Fruit fly (Drosophila melanogaster) whole organism, embryonic: ENCODE data around the gene CG34417.
A peak's percentile ranks its signal among the peaks of the same experiment; 100 is the strongest.

Source experiments
- ATbp ChIP-seq: fragments of 200-800 bp; sonication (Bioruptor generic); optimal IDR thresholded peaks from 2 replicates; lab custom pipeline; 2017; ENCODE audit warnings: missing biosample characterization, mild to moderate bottlenecking, missing genetic modification characterization, missing genetic modification reagents
- Atf6 ChIP-seq: fragments of 200-800 bp; sonication (Bioruptor generic); IDR thresholded peaks from 2 replicates; pipeline ENCODE4 v1.3.6; 2022; ENCODE audit warnings: missing biosample characterization, missing genetic modification characterization
- CG10462 ChIP-seq: fragments of 200-800 bp; sonication (Bioruptor generic); optimal IDR thresholded peaks from 2 replicates; lab custom pipeline; 2016; ENCODE audit warnings: missing biosample characterization, missing genetic modification characterization
- CG10565 ChIP-seq: fragments of 200-800 bp; sonication (Bioruptor generic); optimal IDR thresholded peaks from 3 replicates; lab custom pipeline; 2016; ENCODE audit warnings: missing biosample characterization, mild to moderate bottlenecking, missing genetic modification characterization
- CG11456 ChIP-seq: fragments of 200-800 bp; sonication (Bioruptor generic); IDR thresholded peaks from 3 replicates; pipeline ENCODE4 v1.3.6; 2022; ENCODE audit warnings: missing biosample characterization, missing genetic modification characterization
- CG12659 ChIP-seq: fragments of 200-800 bp; sonication (Bioruptor generic); optimal IDR thresholded peaks from 3 replicates; lab custom pipeline; 2017; ENCODE audit warnings: mild to moderate bottlenecking, missing biosample characterization, missing genetic modification reagents, missing genetic modification characterization
- CG13123 ChIP-seq: fragments of 200-800 bp; sonication (Bioruptor generic); optimal IDR thresholded peaks from 2 replicates; lab custom pipeline; 2016; ENCODE audit warnings: missing biosample characterization, missing genetic modification characterization
- CG13894 ChIP-seq: fragments of 200-800 bp; sonication (Bioruptor generic); optimal IDR thresholded peaks from 3 replicates; lab custom pipeline; 2018; ENCODE audit warnings: missing biosample characterization, mild to moderate bottlenecking, missing genetic modification characterization, moderate library complexity
- CG14667 ChIP-seq: fragments of 200-800 bp; sonication (Bioruptor generic); IDR thresholded peaks from 2 replicates; pipeline ENCODE4 v1.3.6; 2022; ENCODE audit warnings: missing biosample characterization, missing genetic modification characterization
- CG15269 ChIP-seq: fragments of 200-800 bp; sonication (Bioruptor generic); optimal IDR thresholded peaks from 2 replicates; lab custom pipeline; 2018; ENCODE audit warnings: missing biosample characterization, mild to moderate bottlenecking, missing genetic modification characterization, moderate library complexity
- CG17802 ChIP-seq: fragments of 200-800 bp; sonication (Bioruptor generic); optimal IDR thresholded peaks from 2 replicates; lab custom pipeline; 2018; ENCODE audit warnings: missing biosample characterization, mild to moderate bottlenecking, missing genetic modification characterization, moderate library complexity
- CG2116 ChIP-seq: fragments of 200-800 bp; sonication (Bioruptor generic); optimal IDR thresholded peaks from 3 replicates; lab custom pipeline; 2018; ENCODE audit warnings: missing biosample characterization, mild to moderate bottlenecking, missing genetic modification characterization
- CG2875 ChIP-seq: fragments of 200-800 bp; sonication (Bioruptor generic); optimal IDR thresholded peaks from 2 replicates; lab custom pipeline; 2017; ENCODE audit warnings: missing biosample characterization, mild to moderate bottlenecking, missing genetic modification characterization, missing genetic modification reagents
- CG2889 ChIP-seq: fragments of 200-800 bp; sonication (Bioruptor generic); IDR thresholded peaks from 3 replicates; pipeline ENCODE4 v1.3.6; 2022; ENCODE audit warnings: missing biosample characterization, missing genetic modification characterization
- CG30020 ChIP-seq: fragments of 200-800 bp; optimal IDR thresholded peaks from 2 replicates; lab custom pipeline; 2019; ENCODE audit warnings: missing biosample characterization, mild to moderate bottlenecking, missing genetic modification characterization, moderate library complexity
- CG30403 ChIP-seq: fragments of 200-800 bp; sonication (Bioruptor generic); optimal IDR thresholded peaks from 3 replicates; lab custom pipeline; 2016; ENCODE audit warnings: missing biosample characterization, missing genetic modification characterization
- CG34376 ChIP-seq: fragments of 200-800 bp; sonication (Bioruptor generic); optimal IDR thresholded peaks from 2 replicates; lab custom pipeline; 2018; ENCODE audit warnings: missing biosample characterization, mild to moderate bottlenecking, missing genetic modification characterization
- CG4282 ChIP-seq: fragments of 200-800 bp; sonication (Bioruptor generic); optimal IDR thresholded peaks from 2 replicates; lab custom pipeline; 2016; ENCODE audit warnings: missing biosample characterization, missing genetic modification characterization
- CG4360 ChIP-seq: fragments of 200-800 bp; sonication (Bioruptor generic); IDR thresholded peaks from 2 replicates; pipeline ENCODE4 v1.3.6; 2022; ENCODE audit warnings: missing biosample characterization, missing genetic modification characterization
- CG6272 ChIP-seq: fragments of 200-800 bp; sonication (Bioruptor generic); IDR thresholded peaks from 2 replicates; pipeline ENCODE4 v1.3.6; 2022; ENCODE audit warnings: missing biosample characterization, missing genetic modification characterization
- CG6813 ChIP-seq: fragments of 200-800 bp; sonication (Bioruptor generic); optimal IDR thresholded peaks from 2 replicates; lab custom pipeline; 2017; ENCODE audit warnings: missing biosample characterization, missing genetic modification characterization, mild to moderate bottlenecking, moderate library complexity, missing genetic modification reagents
- CG9727 ChIP-seq: fragments of 200-800 bp; sonication (Bioruptor generic); optimal IDR thresholded peaks from 3 replicates; lab custom pipeline; 2017; ENCODE audit warnings: missing biosample characterization, mild to moderate bottlenecking, missing genetic modification characterization
- CrebB ChIP-seq: fragments of 200-800 bp; sonication (Bioruptor generic); optimal IDR thresholded peaks from 3 replicates; lab custom pipeline; 2018; ENCODE audit warnings: missing biosample characterization, mild to moderate bottlenecking, missing genetic modification characterization
- Dad ChIP-seq: fragments of 200-800 bp; sonication (Bioruptor generic); optimal IDR thresholded peaks from 3 replicates; lab custom pipeline; 2016; ENCODE audit warnings: missing biosample characterization, missing genetic modification characterization
- Dfd ChIP-seq, 2 experiments: fragments of >200 bp; optimal IDR thresholded peaks; 2 replicates each; lab custom pipeline; 2017; ENCODE audit warnings: missing biosample characterization in 2 of 2, missing genetic modification characterization in 2 of 2
- Dip3 ChIP-seq: fragments of 200-800 bp; sonication (Bioruptor generic); optimal IDR thresholded peaks from 3 replicates; lab custom pipeline; 2016; ENCODE audit warnings: missing biosample characterization, missing genetic modification characterization
- E2f1 ChIP-seq: fragments of 200-800 bp; sonication (Bioruptor generic); IDR thresholded peaks from 2 replicates; pipeline ENCODE4 v1.3.6; 2022; ENCODE audit warnings: missing biosample characterization, missing genetic modification characterization
- Lim3 ChIP-seq: fragments of 200-800 bp; sonication (Bioruptor generic); IDR thresholded peaks from 2 replicates; pipeline ENCODE4 v1.3.6; 2022; ENCODE audit warnings: missing biosample characterization, missing genetic modification characterization
- Meics ChIP-seq: fragments of 200-800 bp; sonication (Bioruptor generic); optimal IDR thresholded peaks from 2 replicates; lab custom pipeline; 2017; ENCODE audit warnings: missing biosample characterization, mild to moderate bottlenecking, missing genetic modification characterization
- Myb ChIP-seq: fragments of 200-800 bp; sonication (Bioruptor generic); optimal IDR thresholded peaks from 2 replicates; lab custom pipeline; 2016; ENCODE audit warnings: missing biosample characterization, missing genetic modification characterization
- NC2α ChIP-seq: fragments of 200-800 bp; sonication (Bioruptor generic); optimal IDR thresholded peaks from 2 replicates; lab custom pipeline; 2016; ENCODE audit warnings: missing biosample characterization, missing genetic modification characterization
- Neu2 ChIP-seq: fragments of 200-800 bp; sonication (Bioruptor generic); optimal IDR thresholded peaks from 3 replicates; lab custom pipeline; 2016; ENCODE audit warnings: missing biosample characterization, missing genetic modification characterization, borderline replicate concordance
- Nf-YA ChIP-seq: fragments of 200-800 bp; sonication (Bioruptor generic); IDR thresholded peaks from 2 replicates; pipeline ENCODE4 v1.3.6; 2022; ENCODE audit warnings: missing biosample characterization, missing genetic modification characterization
- Side ChIP-seq: fragments of 200-800 bp; sonication (Bioruptor generic); optimal IDR thresholded peaks from 2 replicates; lab custom pipeline; 2016; ENCODE audit warnings: missing biosample characterization, missing genetic modification characterization
- abd-A ChIP-seq: fragments of 200-800 bp; sonication (Bioruptor generic); optimal IDR thresholded peaks from 3 replicates; lab custom pipeline; 2019; ENCODE audit warnings: missing biosample characterization, mild to moderate bottlenecking, missing genetic modification characterization, moderate library complexity
- cwo ChIP-seq: fragments of 200-800 bp; sonication (Bioruptor generic); optimal IDR thresholded peaks from 3 replicates; lab custom pipeline; 2017; ENCODE audit warnings: missing biosample characterization, missing genetic modification characterization, mild to moderate bottlenecking, moderate library complexity, missing genetic modification reagents
- gcm ChIP-seq: fragments of 200-800 bp; sonication (Bioruptor generic); optimal IDR thresholded peaks from 2 replicates; lab custom pipeline; 2019; ENCODE audit warnings: missing biosample characterization, mild to moderate bottlenecking, missing genetic modification characterization, moderate library complexity
- gt ChIP-seq: fragments of 200-800 bp; sonication (Bioruptor generic); IDR thresholded peaks from 2 replicates; pipeline ENCODE4 v1.3.6; 2022; ENCODE audit warnings: missing biosample characterization, missing genetic modification characterization
- h ChIP-seq: fragments of >200 bp; optimal IDR thresholded peaks from 2 replicates; lab custom pipeline; 2017
- insv ChIP-seq, 2 experiments: fragments of 200-800 bp; sonication (Bioruptor generic); optimal IDR thresholded peaks; 3 replicates each; lab custom pipeline; 2016 to 2018; ENCODE audit warnings: missing biosample characterization in 2 of 2, missing genetic modification characterization in 2 of 2
- jigr1 ChIP-seq: fragments of 200-800 bp; sonication (Bioruptor generic); IDR thresholded peaks from 3 replicates; pipeline ENCODE4 v1.3.6; 2022; ENCODE audit warnings: missing biosample characterization, missing genetic modification characterization
- kah ChIP-seq: fragments of 200-800 bp; sonication (Bioruptor generic); optimal IDR thresholded peaks from 2 replicates; lab custom pipeline; 2018; ENCODE audit warnings: missing biosample characterization, mild to moderate bottlenecking, missing genetic modification characterization
- mam ChIP-seq: fragments of 200-800 bp; sonication (Bioruptor generic); optimal IDR thresholded peaks from 3 replicates; lab custom pipeline; 2016; ENCODE audit warnings: missing biosample characterization, missing genetic modification characterization
- mld ChIP-seq: fragments of 200-800 bp; sonication (Bioruptor generic); IDR thresholded peaks from 3 replicates; pipeline ENCODE4 v1.3.6; 2022; ENCODE audit warnings: missing biosample characterization, missing genetic modification characterization; ENCODE audit not compliant: partially characterized antibody
- nerfin-1 ChIP-seq: fragments of 200-800 bp; sonication (Bioruptor generic); optimal IDR thresholded peaks from 3 replicates; lab custom pipeline; 2019; ENCODE audit warnings: missing biosample characterization, mild to moderate bottlenecking, missing genetic modification characterization, moderate library complexity
- nom ChIP-seq: fragments of 200-800 bp; sonication (Bioruptor generic); optimal IDR thresholded peaks from 2 replicates; lab custom pipeline; 2017; ENCODE audit warnings: missing biosample characterization, missing genetic modification characterization, mild to moderate bottlenecking, moderate library complexity, missing genetic modification reagents
- pfk ChIP-seq: fragments of 200-800 bp; sonication (Bioruptor generic); optimal IDR thresholded peaks from 2 replicates; lab custom pipeline; 2018; ENCODE audit warnings: missing biosample characterization, mild to moderate bottlenecking, missing genetic modification characterization, moderate library complexity
- prd ChIP-seq, 3 experiments: fragments of >200 bp in 2 of 3; fragments of 200-800 bp in 1 of 3; sonication (Bioruptor generic) in 1 of 3; optimal IDR thresholded peaks in 2 of 3; IDR thresholded peaks in 1 of 3; 2 replicates in 2 of 3; 3 replicates in 1 of 3; pipeline versions ENCODE4 v1.3.6 to Lab custom; 2017 to 2022; ENCODE audit warnings: missing biosample characterization in 1 of 3, missing genetic modification characterization in 1 of 3
- sim ChIP-seq: fragments of 200-800 bp; sonication (Bioruptor generic); IDR thresholded peaks from 2 replicates; pipeline ENCODE4 v1.3.6; 2022; ENCODE audit warnings: missing biosample characterization, missing genetic modification characterization

The CG34417 gene

DNA sequence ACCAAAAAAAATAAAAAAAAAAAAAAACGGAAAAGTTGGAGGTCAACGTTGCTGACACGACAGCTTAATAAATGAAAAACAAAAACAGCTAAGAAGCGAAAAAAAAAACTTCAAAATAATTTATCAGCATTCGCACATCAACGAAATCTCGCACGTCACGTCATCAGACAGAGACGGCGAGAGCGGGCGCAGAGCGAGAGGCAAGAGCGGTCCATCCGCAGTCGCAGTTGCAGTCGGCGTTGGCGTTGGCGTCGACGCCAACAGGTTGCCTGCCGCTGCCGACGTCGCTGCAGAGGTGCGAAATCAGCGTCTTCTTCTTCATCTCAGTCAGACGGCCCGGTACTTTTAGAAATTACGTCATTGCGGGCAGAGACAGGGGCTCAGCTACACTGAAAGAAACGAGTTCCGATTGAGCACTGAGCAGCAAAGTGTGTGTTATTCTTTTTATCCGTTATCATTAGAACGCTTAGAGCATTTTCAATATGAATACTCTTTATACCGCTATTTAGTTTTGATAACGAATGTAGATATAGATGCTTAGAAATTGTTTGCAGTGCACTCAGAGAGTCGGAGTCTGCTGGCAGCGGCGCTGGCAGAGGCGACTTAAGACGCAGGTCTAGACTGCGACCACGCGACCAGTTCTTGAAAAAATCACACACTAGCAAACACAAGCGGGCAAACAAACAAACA is 9.0 kb downstream of the CG34417 start (continued):
- TF ChIP-seq sim (GFP tag; lab: Robert Waterston, UW) (peak; percentile 90), CG6272 (GFP tag; lab: Robert Waterston, UW) (peak; percentile 92), nerfin-1 (tag; lab: Kevin White, UChicago) (peak; percentile 91), Dad (peak; percentile 93), h (no peak), Dfd (GFP tag; optimal IDR thresholded peaks at IDR 0.05; lab: Kevin White, UChicago) (no peak), Lim3 (peak; percentile 74), CG13123 (peak; percentile 80), prd (optimal IDR thresholded peaks at IDR 0.05; lab: Kevin White, UChicago) (no peak), prd (GFP tag; IDR thresholded peaks at IDR 0.05; lab: Robert Waterston, UW) (peak; percentile 98), Dip3 (peak; percentile 97), ATbp (GFP tag; lab: Kevin White, UChicago) (peak; percentile 93), Meics (GFP tag; lab: Kevin White, UChicago) (peak; percentile 96), gt (GFP tag; lab: Robert Waterston, UW) (peak; percentile 86), CG2889 (peak; percentile 93), CG2116 (GFP tag; lab: Kevin White, UChicago) (peak; percentile 64), CG17802 (tag; lab: Kevin White, UChicago) (peak; percentile 85), CrebB (tag; lab: Kevin White, UChicago) (peak; percentile 92), CG12659 (GFP tag; lab: Kevin White, UChicago) (peak; percentile 94), nom (peak; percentile 89), mld (GFP tag; lab: Robert Waterston, UW) (no peak), insv (GFP tag; optimal IDR thresholded peaks at IDR 0.05; lab: Kevin White, UChicago) (peak; percentile 37 to 62), Neu2 (GFP tag; lab: Kevin White, UChicago) (peak; percentile 95), CG11456 (peak; percentile 97), CG15269 (tag; lab: Kevin White, UChicago) (peak; percentile 94), gcm (peak; percentile 80), Atf6 (peak; percentile 97), CG4282 (GFP tag; lab: Kevin White, UChicago) (peak; percentile 85), CG30403 (GFP tag; lab: Kevin White, UChicago) (peak; percentile 95), CG2875 (GFP tag; lab: Kevin White, UChicago) (peak; percentile 85), CG4360 (GFP tag; lab: Robert Waterston, UW) (peak; percentile 76), Nf-YA (peak; percentile 92), CG14667 (GFP tag; lab: Robert Waterston, UW) (peak; percentile 94), CG34376 (peak; percentile 95), E2f1 (GFP tag; lab: Robert Waterston, UW) (peak; percentile 94), Side (peak; percentile 96), kah (GFP tag; lab: Kevin White, UChicago) (peak; percentile 87), NC2α (GFP tag; lab: Kevin White, UChicago) (peak; percentile 90), CG6813 (GFP tag; lab: Kevin White, UChicago) (peak; percentile 96), CG10462 (GFP tag; lab: Kevin White, UChicago) (peak; percentile 90), CG13894 (peak; percentile 96), CG9727 (peak; percentile 97), cwo (GFP tag; lab: Kevin White, UChicago) (peak; percentile 93), CG30020 (tag; lab: Kevin White, UChicago) (peak; percentile 64), Myb (peak; percentile 87), CG10565 (GFP tag; lab: Kevin White, UChicago) (peak; percentile 84), mam (GFP tag; lab: Kevin White, UChicago) (peak; percentile 96), pfk (GFP tag; lab: Kevin White, UChicago) (peak; percentile 42), jigr1 (peak; percentile 81; the same call in 2 of the 3 replicates), abd-A (tag; lab: Kevin White, UChicago) (no peak)
